Fruit fly (Drosophila melanogaster) whole organism, prepupa: ENCODE measurements around the gene CG1824.

ENCODE experiments used
- Blimp-1 ChIP-seq: fragments of 200-800 bp; sonication (Bioruptor generic); optimal IDR thresholded peaks from 3 replicates; lab custom pipeline; 2017; ENCODE audit warnings: missing biosample characterization, missing genetic modification characterization, mild to moderate bottlenecking, moderate library complexity, missing genetic modification reagents
- CG10631 ChIP-seq: fragments of 200-800 bp; sonication (Bioruptor generic); optimal IDR thresholded peaks from 2 replicates; lab custom pipeline; 2016; ENCODE audit warnings: missing biosample characterization, missing genetic modification characterization
- CG10669 ChIP-seq: fragments of 200-800 bp; sonication (Bioruptor generic); optimal IDR thresholded peaks from 3 replicates; lab custom pipeline; 2018; ENCODE audit warnings: missing biosample characterization, mild to moderate bottlenecking, missing genetic modification characterization, moderate library complexity
- CG11294 ChIP-seq: fragments of 200-800 bp; sonication (Bioruptor generic); IDR thresholded peaks from 2 replicates; pipeline ENCODE4 v1.3.6; 2022; ENCODE audit warnings: missing biosample characterization, missing genetic modification characterization
- CG11762 ChIP-seq: fragments of 200-800 bp; sonication (Bioruptor generic); optimal IDR thresholded peaks from 3 replicates; lab custom pipeline; 2016; ENCODE audit warnings: missing biosample characterization, missing genetic modification characterization; ENCODE audit not compliant: insufficient read depth
- CG11902 ChIP-seq: fragments of 200-800 bp; sonication (Bioruptor generic); optimal IDR thresholded peaks from 3 replicates; lab custom pipeline; 2016; ENCODE audit warnings: missing biosample characterization, missing genetic modification characterization
- CG15336 ChIP-seq: fragments of 200-800 bp; sonication (Bioruptor generic); IDR thresholded peaks from 2 replicates; pipeline ENCODE4 v1.3.6; 2022; ENCODE audit warnings: missing biosample characterization, missing genetic modification characterization
- CG1621 ChIP-seq: fragments of 200-800 bp; sonication (Bioruptor generic); optimal IDR thresholded peaks from 3 replicates; lab custom pipeline; 2018; ENCODE audit warnings: missing biosample characterization, mild to moderate bottlenecking, missing genetic modification characterization
- CG16779 ChIP-seq: fragments of 200-800 bp; sonication (Bioruptor generic); optimal IDR thresholded peaks from 3 replicates; lab custom pipeline; 2017; ENCODE audit warnings: missing biosample characterization, mild to moderate bottlenecking, missing genetic modification characterization
- CG3032 ChIP-seq: fragments of 200-800 bp; optimal IDR thresholded peaks from 2 replicates; lab custom pipeline; 2019; ENCODE audit warnings: missing biosample characterization, mild to moderate bottlenecking, missing genetic modification characterization, moderate library complexity
- CG31627 ChIP-seq: fragments of 200-800 bp; sonication (Bioruptor generic); optimal IDR thresholded peaks from 3 replicates; lab custom pipeline; 2016; ENCODE audit warnings: missing biosample characterization, missing genetic modification characterization
- CG32006 ChIP-seq: fragments of 200-800 bp; sonication (Bioruptor generic); optimal IDR thresholded peaks from 3 replicates; lab custom pipeline; 2017; ENCODE audit warnings: missing biosample characterization, mild to moderate bottlenecking, missing genetic modification characterization
- CG34406 ChIP-seq: fragments of 200-800 bp; sonication (Bioruptor generic); optimal IDR thresholded peaks from 3 replicates; lab custom pipeline; 2016; ENCODE audit warnings: missing biosample characterization, missing genetic modification characterization
- CG3919 ChIP-seq: fragments of 200-800 bp; sonication (Bioruptor generic); optimal IDR thresholded peaks from 3 replicates; lab custom pipeline; 2016; ENCODE audit warnings: missing biosample characterization, missing genetic modification characterization
- CG4318 ChIP-seq: fragments of 200-800 bp; sonication (Bioruptor generic); optimal IDR thresholded peaks from 3 replicates; lab custom pipeline; 2017; ENCODE audit warnings: missing biosample characterization, mild to moderate bottlenecking, missing genetic modification characterization
- CG6163 ChIP-seq: fragments of 200-800 bp; sonication (Bioruptor generic); IDR thresholded peaks from 3 replicates; pipeline ENCODE4 v1.3.6; 2022; ENCODE audit warnings: missing biosample characterization, missing genetic modification characterization
- CG6276 ChIP-seq: fragments of 200-800 bp; sonication (Bioruptor generic); optimal IDR thresholded peaks from 2 replicates; lab custom pipeline; 2017; ENCODE audit warnings: missing biosample characterization, mild to moderate bottlenecking, missing genetic modification characterization
- CG6808 ChIP-seq: fragments of 200-800 bp; sonication (Bioruptor generic); optimal IDR thresholded peaks from 3 replicates; lab custom pipeline; 2017; ENCODE audit warnings: missing biosample characterization, missing genetic modification characterization, mild to moderate bottlenecking, moderate library complexity, missing genetic modification reagents
- CG6854 ChIP-seq: fragments of 200-800 bp; sonication (Bioruptor generic); optimal IDR thresholded peaks from 2 replicates; lab custom pipeline; 2017; ENCODE audit warnings: missing biosample characterization, mild to moderate bottlenecking, missing genetic modification characterization
- CG7368 ChIP-seq: fragments of 200-800 bp; sonication (Bioruptor generic); optimal IDR thresholded peaks from 3 replicates; lab custom pipeline; 2016; ENCODE audit warnings: missing biosample characterization, missing genetic modification characterization
- CG8119 ChIP-seq: fragments of 200-800 bp; sonication (Bioruptor generic); IDR thresholded peaks from 3 replicates; pipeline ENCODE4 v1.3.6; 2022; ENCODE audit warnings: missing biosample characterization, missing genetic modification characterization
- CG8319 ChIP-seq: fragments of 200-800 bp; sonication (Bioruptor generic); optimal IDR thresholded peaks from 3 replicates; lab custom pipeline; 2016; ENCODE audit warnings: missing biosample characterization, missing genetic modification characterization
- CG9139 ChIP-seq: fragments of 200-800 bp; sonication (Bioruptor generic); optimal IDR thresholded peaks from 3 replicates; lab custom pipeline; 2017; ENCODE audit warnings: missing biosample characterization, mild to moderate bottlenecking, missing genetic modification characterization
- Eip75B ChIP-seq: fragments of 200-800 bp; sonication (Bioruptor generic); optimal IDR thresholded peaks from 3 replicates; lab custom pipeline; 2016; ENCODE audit warnings: missing biosample characterization, missing genetic modification characterization
- Eip78C ChIP-seq: fragments of 200-800 bp; sonication (Bioruptor generic); peaks from one replicate; lab custom pipeline; 2016; ENCODE audit warnings: missing biosample characterization, missing genetic modification characterization
- Eip93F ChIP-seq: fragments of 200-800 bp; sonication (Bioruptor generic); optimal IDR thresholded peaks from 2 replicates; lab custom pipeline; 2016; ENCODE audit warnings: missing biosample characterization, mild to moderate bottlenecking, missing genetic modification characterization
- Ets21C ChIP-seq: fragments of 200-800 bp; sonication (Bioruptor generic); optimal IDR thresholded peaks from 3 replicates; lab custom pipeline; 2016; ENCODE audit warnings: missing biosample characterization, missing genetic modification characterization
- Ets96B ChIP-seq: fragments of 200-800 bp; optimal IDR thresholded peaks from 2 replicates; lab custom pipeline; 2019; ENCODE audit warnings: missing biosample characterization, mild to moderate bottlenecking, missing genetic modification characterization, moderate library complexity
- Gug ChIP-seq: fragments of 200-800 bp; sonication (Bioruptor generic); IDR thresholded peaks from 2 replicates; pipeline ENCODE4 v1.3.6; 2022; ENCODE audit warnings: missing biosample characterization, missing genetic modification characterization
- Hr38 ChIP-seq: sonication (Bioruptor generic); optimal IDR thresholded peaks from 2 replicates; lab custom pipeline; 2016; ENCODE audit warnings: missing biosample characterization, missing genetic modification characterization
- Hr39 ChIP-seq: fragments of 200-800 bp; sonication (Bioruptor generic); optimal IDR thresholded peaks from 2 replicates; lab custom pipeline; 2016; ENCODE audit warnings: missing biosample characterization, missing genetic modification characterization
- Hr4 ChIP-seq: fragments of 200-800 bp; sonication (Bioruptor generic); optimal IDR thresholded peaks from 3 replicates; lab custom pipeline; 2016; ENCODE audit warnings: missing biosample characterization, missing genetic modification characterization
- Met ChIP-seq: fragments of 200-800 bp; sonication (Bioruptor generic); optimal IDR thresholded peaks from 3 replicates; lab custom pipeline; 2016; ENCODE audit warnings: missing biosample characterization, missing genetic modification characterization
- Smox ChIP-seq: fragments of 200-800 bp; sonication (Bioruptor generic); optimal IDR thresholded peaks from 3 replicates; lab custom pipeline; 2016; ENCODE audit warnings: missing biosample characterization, missing genetic modification characterization
- Sox102F ChIP-seq: fragments of 200-800 bp; sonication (Bioruptor generic); optimal IDR thresholded peaks from 2 replicates; lab custom pipeline; 2016; ENCODE audit warnings: missing biosample characterization, mild to moderate bottlenecking, missing genetic modification characterization
- Sox14 ChIP-seq: fragments of 200-800 bp; sonication (Bioruptor generic); optimal IDR thresholded peaks from 3 replicates; lab custom pipeline; 2016; ENCODE audit warnings: missing biosample characterization, missing genetic modification characterization
- achi ChIP-seq: fragments of 200-800 bp; sonication (Bioruptor generic); optimal IDR thresholded peaks from 3 replicates; lab custom pipeline; 2016; ENCODE audit warnings: missing biosample characterization, missing genetic modification characterization
- acj6 ChIP-seq: fragments of 200-800 bp; sonication (Bioruptor generic); optimal IDR thresholded peaks from 3 replicates; lab custom pipeline; 2016; ENCODE audit warnings: missing biosample characterization, missing genetic modification characterization
- cyc ChIP-seq: fragments of 200-800 bp; sonication (Bioruptor generic); optimal IDR thresholded peaks from 3 replicates; lab custom pipeline; 2016; ENCODE audit warnings: missing biosample characterization, missing genetic modification characterization
- dac ChIP-seq: fragments of 200-800 bp; sonication (Bioruptor generic); optimal IDR thresholded peaks from 2 replicates; lab custom pipeline; 2017; ENCODE audit warnings: missing biosample characterization, mild to moderate bottlenecking, missing genetic modification characterization
- eg ChIP-seq: fragments of 200-800 bp; sonication (Bioruptor generic); IDR thresholded peaks from 3 replicates; pipeline ENCODE4 v1.3.6; 2022; ENCODE audit warnings: missing biosample characterization, missing genetic modification characterization
- esn ChIP-seq: fragments of 200-800 bp; sonication (Bioruptor generic); optimal IDR thresholded peaks from 2 replicates; lab custom pipeline; 2016; ENCODE audit warnings: missing biosample characterization, mild to moderate bottlenecking, missing genetic modification characterization, moderate library complexity
- fd85E ChIP-seq: fragments of 200-800 bp; sonication (Bioruptor generic); optimal IDR thresholded peaks from 3 replicates; lab custom pipeline; 2016; ENCODE audit warnings: missing biosample characterization, missing genetic modification characterization
- fkh ChIP-seq: fragments of 200-800 bp; sonication (Bioruptor generic); optimal IDR thresholded peaks from 3 replicates; lab custom pipeline; 2017; ENCODE audit warnings: missing biosample characterization, mild to moderate bottlenecking, missing genetic modification characterization, moderate library complexity
- lz ChIP-seq: fragments of 200-800 bp; sonication (Bioruptor generic); optimal IDR thresholded peaks from 3 replicates; lab custom pipeline; 2016; ENCODE audit warnings: missing biosample characterization, missing genetic modification characterization
- net ChIP-seq: fragments of 200-800 bp; sonication (Bioruptor generic); optimal IDR thresholded peaks from 3 replicates; lab custom pipeline; 2016; ENCODE audit warnings: missing biosample characterization, missing genetic modification characterization
- pdm3 ChIP-seq: fragments of 200-800 bp; sonication (Bioruptor generic); optimal IDR thresholded peaks from 3 replicates; lab custom pipeline; 2016; ENCODE audit warnings: missing biosample characterization, missing genetic modification characterization
- spab ChIP-seq: fragments of 200-800 bp; sonication (Bioruptor generic); optimal IDR thresholded peaks from 2 replicates; lab custom pipeline; 2017; ENCODE audit warnings: missing biosample characterization, mild to moderate bottlenecking, missing genetic modification characterization, missing genetic modification reagents
- ss ChIP-seq, 2 experiments: fragments of 200-800 bp; sonication (Bioruptor generic); optimal IDR thresholded peaks; 2 replicates in 1 of 2; 3 replicates in 1 of 2; lab custom pipeline; 2017 to 2018; ENCODE audit warnings: mild to moderate bottlenecking in 2 of 2, missing biosample characterization in 2 of 2, missing genetic modification characterization in 2 of 2, moderate library complexity in 1 of 2
- svp ChIP-seq: fragments of 200-800 bp; sonication (Bioruptor generic); peaks from one replicate; lab custom pipeline; 2016; ENCODE audit warnings: missing biosample characterization, missing genetic modification characterization
- vri ChIP-seq: fragments of 200-800 bp; sonication (Bioruptor generic); optimal IDR thresholded peaks from 3 replicates; lab custom pipeline; 2016; ENCODE audit warnings: missing biosample characterization, mild to moderate bottlenecking, missing genetic modification characterization

CG1824 gene

dm6 chrX:12580498-12581304 is 14.7 kb downstream of the CG1824 start:
- TF ChIP-seq pdm3 (GFP tag; lab: Kevin White, UChicago) (peak; percentile 22), CG10669 (peak; percentile 30), Sox102F (GFP tag; lab: Kevin White, UChicago) (no peak), CG6808 (GFP tag; lab: Kevin White, UChicago) (no peak), svp (GFP tag; lab: Kevin White, UChicago) (peak; percentile 98), Eip78C (GFP tag; lab: Kevin White, UChicago) (peak; percentile 79), CG11294 (GFP tag; lab: Robert Waterston, UW) (no peak), CG15336 (GFP tag; lab: Robert Waterston, UW) (0 out of 2 replicates have a peak, but pooled peaks have one; percentile 33), fd85E (GFP tag; lab: Kevin White, UChicago) (no peak), CG3919 (GFP tag; lab: Kevin White, UChicago) (no peak), Hr4 (GFP tag; lab: Kevin White, UChicago) (peak; percentile 19), lz (GFP tag; lab: Kevin White, UChicago) (no peak), acj6 (GFP tag; lab: Kevin White, UChicago) (no peak), Hr39 (GFP tag; lab: Kevin White, UChicago) (peak; percentile 35), net (GFP tag; lab: Kevin White, UChicago) (no peak), cyc (GFP tag; lab: Kevin White, UChicago) (no peak), Met (peak; percentile 4), Ets96B (tag; lab: Kevin White, UChicago) (no peak), vri (peak; percentile 60), CG6276 (GFP tag; lab: Kevin White, UChicago) (peak; percentile 26), Smox (GFP tag; lab: Kevin White, UChicago) (no peak), fkh (GFP tag; lab: Kevin White, UChicago) (no peak), Eip75B (no peak), CG1621 (tag; lab: Kevin White, UChicago) (no peak), achi (GFP tag; lab: Kevin White, UChicago) (peak; percentile 33), Ets21C (GFP tag; lab: Kevin White, UChicago) (no peak), eg (GFP tag; lab: Robert Waterston, UW) (no peak), esn (GFP tag; lab: Kevin White, UChicago) (peak; percentile 2), CG4318 (GFP tag; lab: Kevin White, UChicago) (no peak), CG7368 (no peak), CG34406 (peak; percentile 16), Blimp-1 (GFP tag; lab: Kevin White, UChicago) (no peak), CG32006 (peak; percentile 51), CG31627 (GFP tag; lab: Kevin White, UChicago) (peak; percentile 0), Hr38 (GFP tag; lab: Kevin White, UChicago) (no peak), CG8119 (GFP tag; lab: Robert Waterston, UW) (no peak; the same call in 2 of the 3 replicates), CG3032 (no peak), Sox14 (no peak), spab (no peak), Eip93F (GFP tag; lab: Kevin White, UChicago) (no peak), Gug (no peak), CG16779 (tag; lab: Kevin White, UChicago) (no peak), ss (GFP tag; optimal IDR thresholded peaks at IDR 0.05; lab: Kevin White, UChicago) (no peak), CG6163 (GFP tag; lab: Robert Waterston, UW) (0 out of 3 replicates have a peak, but pooled peaks have one; percentile 28), CG10631 (GFP tag; lab: Kevin White, UChicago) (peak; percentile 30), CG11902 (GFP tag; lab: Kevin White, UChicago) (peak; percentile 14), CG8319 (GFP tag; lab: Kevin White, UChicago) (no peak), CG11762 (GFP tag; lab: Kevin White, UChicago) (no peak), CG6854 (GFP tag; lab: Kevin White, UChicago) (no peak), CG9139 (no peak), dac (GFP tag; lab: Kevin White, UChicago) (no peak)
